Worm (Caenorhabditis elegans) whole organism, early embryonic: ENCODE results near the gene F52B11.2.

Source experiments
- B0310.2 ChIP-seq: sonication (generic microtip); optimal IDR thresholded peaks from 2 replicates; lab custom pipeline; 2016; ENCODE audit warnings: mild to moderate bottlenecking, missing genetic modification characterization, missing compliant biosample characterization
- ama-1 ChIP-seq: fragments of 150-350 bp; optimal IDR thresholded peaks from 2 replicates; lab custom pipeline; 2014
- hnd-1 ChIP-seq: sonication (generic microtip); optimal IDR thresholded peaks from 2 replicates; lab custom pipeline; 2016; ENCODE audit warnings: missing genetic modification characterization, missing compliant biosample characterization
- tbx-37 ChIP-seq: fragments of 200-800 bp; sonication (Bioruptor generic); conservative IDR thresholded peaks from 2 replicates; pipeline ENCODE4 v1.3.6; 2022; ENCODE audit warnings: missing genetic modification reagents, missing genetic modification characterization, missing compliant biosample characterization

ce11 chrIV:14046777-14047176 is 36.6 kb upstream of the F52B11.2 start:
- no peak for TF ChIP-seq tbx-37 (GFP tag; lab: Robert Waterston, UW)
- no peak for TF ChIP-seq ama-1 (lab: Kevin White, UChicago)
- TF ChIP-seq B0310.2 (tag; lab: Kevin White, UChicago): no peak
- no peak for TF ChIP-seq hnd-1
